Worm (Caenorhabditis elegans) whole organism, L4 larva: ENCODE data around the gene smc-6.

Source experiments
- daf-16 ChIP-seq, 3 experiments: sonication (generic microtip); optimal IDR thresholded peaks; 2 replicates each; lab custom pipeline; 2016 to 2017; ENCODE audit warnings: missing genetic modification characterization in 3 of 3, missing genetic modification reagents in 3 of 3, mild to moderate bottlenecking in 2 of 3, missing compliant biosample characterization in 2 of 3, missing biosample characterization in 1 of 3, moderate library complexity in 1 of 3
- dve-1 ChIP-seq: sonication (generic microtip); optimal IDR thresholded peaks from 2 replicates; lab custom pipeline; 2017; ENCODE audit warnings: antibody characterized with exemption, mild to moderate bottlenecking, missing genetic modification characterization, missing compliant biosample characterization; ENCODE audit not compliant: insufficient read depth
- ztf-11 ChIP-seq: fragments of 150-350 bp; optimal IDR thresholded peaks from 2 replicates; lab custom pipeline; 2014; ENCODE audit warnings: missing biosample characterization, missing genetic modification characterization

ce11 chrII:11536505-11536904 is 42.0 kb upstream of the smc-6 start:
- TF ChIP-seq dve-1 (tag; lab: Kevin White, UChicago) (no peak), daf-16 (GFP tag; optimal IDR thresholded peaks at IDR 0.05; lab: Kevin White, UChicago) (no peak), daf-16 (tag; optimal IDR thresholded peaks at IDR 0.05; lab: Kevin White, UChicago) (no peak), ztf-11 (tag; lab: Kevin White, UChicago) (no peak)
